Fruit fly (Drosophila melanogaster) whole organism, wandering third instar larva: ENCODE results near the gene ThrRS.
A peak's percentile ranks its signal among the peaks of the same experiment; 100 is the strongest.

Source experiments
- CrebA ChIP-seq: fragments of 200-800 bp; sonication (Bioruptor generic); optimal IDR thresholded peaks from 2 replicates; lab custom pipeline; 2016; ENCODE audit warnings: missing biosample characterization, mild to moderate bottlenecking, missing genetic modification characterization, borderline replicate concordance
- Dfd ChIP-seq: fragments of >200 bp; optimal IDR thresholded peaks from 2 replicates; lab custom pipeline; 2017; ENCODE audit warnings: missing biosample characterization, missing genetic modification characterization
- Dif ChIP-seq: fragments of 200-275, 200-300 bp; sonication (Bioruptor generic); optimal IDR thresholded peaks from 2 replicates; lab custom pipeline; 2018; ENCODE audit warnings: missing biosample characterization, missing genetic modification characterization; ENCODE audit not compliant: partially characterized antibody
- GATAd ChIP-seq: sonication (Bioruptor generic); optimal IDR thresholded peaks from 2 replicates; lab custom pipeline; 2016; ENCODE audit warnings: missing biosample characterization, missing genetic modification characterization
- Hnf4 ChIP-seq: fragments of 200-800 bp; sonication (Bioruptor generic); optimal IDR thresholded peaks from 2 replicates; lab custom pipeline; 2016; ENCODE audit warnings: missing biosample characterization, mild to moderate bottlenecking, missing genetic modification characterization
- Hr78 ChIP-seq: fragments of >200 bp; optimal IDR thresholded peaks from 2 replicates; lab custom pipeline; 2017; ENCODE audit warnings: missing biosample characterization, missing genetic modification characterization
- Hr83 ChIP-seq: fragments of 200-300 bp; sonication (Bioruptor generic); optimal IDR thresholded peaks from 2 replicates; lab custom pipeline; 2016; ENCODE audit warnings: missing biosample characterization, mild to moderate bottlenecking, missing genetic modification characterization, moderate library complexity; ENCODE audit not compliant: poor library complexity, severe bottlenecking
- Jra ChIP-seq: sonication (Bioruptor generic); optimal IDR thresholded peaks from 2 replicates; lab custom pipeline; 2016; ENCODE audit warnings: missing biosample characterization, missing genetic modification characterization
- Myc ChIP-seq: fragments of >200 bp; optimal IDR thresholded peaks from 2 replicates; lab custom pipeline; 2017
- Rel ChIP-seq, 2 experiments: fragments of 200-800 bp; sonication (Bioruptor generic) in 1 of 2; optimal IDR thresholded peaks; 2 replicates in 1 of 2; 3 replicates in 1 of 2; lab custom pipeline; 2016 to 2019; ENCODE audit warnings: mild to moderate bottlenecking in 2 of 2, missing biosample characterization in 2 of 2, missing genetic modification characterization in 2 of 2, moderate library complexity in 1 of 2
- Sp1 ChIP-seq: fragments of 200-800 bp; sonication (Bioruptor generic); optimal IDR thresholded peaks from 3 replicates; lab custom pipeline; 2019; ENCODE audit warnings: missing biosample characterization, mild to moderate bottlenecking, missing genetic modification characterization, moderate library complexity
- Vsx2 ChIP-seq: fragments of 200-300, 225-300 bp; sonication (Bioruptor generic); optimal IDR thresholded peaks from 2 replicates; lab custom pipeline; 2018; ENCODE audit warnings: missing biosample characterization, missing genetic modification characterization; ENCODE audit not compliant: partially characterized antibody
- br ChIP-seq: fragments of 200-800 bp; sonication (Bioruptor generic); optimal IDR thresholded peaks from 2 replicates; lab custom pipeline; 2016; ENCODE audit warnings: missing biosample characterization, missing genetic modification characterization
- brk ChIP-seq: fragments of 200-800 bp; sonication (Bioruptor generic); optimal IDR thresholded peaks from 2 replicates; lab custom pipeline; 2016; ENCODE audit warnings: missing biosample characterization, mild to moderate bottlenecking, missing genetic modification characterization
- dl ChIP-seq, 2 experiments: fragments of 175-275, 200-275 bp in 1 of 2; fragments of 200-275 bp in 1 of 2; sonication (Bioruptor generic); optimal IDR thresholded peaks; lab custom pipeline; 2018; ENCODE audit warnings: mild to moderate bottlenecking in 2 of 2, missing biosample characterization in 2 of 2, missing genetic modification characterization in 2 of 2, moderate library complexity in 2 of 2; ENCODE audit not compliant: partially characterized antibody in 2 of 2, insufficient read depth in 1 of 2
- dmrt93B ChIP-seq: fragments of 200-800 bp; sonication (Bioruptor generic); optimal IDR thresholded peaks from 2 replicates; lab custom pipeline; 2018; ENCODE audit warnings: missing biosample characterization, mild to moderate bottlenecking, missing genetic modification characterization
- dsf ChIP-seq: sonication (Bioruptor generic); optimal IDR thresholded peaks from 2 replicates; lab custom pipeline; 2016; ENCODE audit warnings: missing biosample characterization, missing genetic modification characterization, borderline replicate concordance
- ey ChIP-seq: fragments of 200-800 bp; sonication (Bioruptor generic); optimal IDR thresholded peaks from 2 replicates; lab custom pipeline; 2016; ENCODE audit warnings: missing biosample characterization, missing genetic modification characterization
- foxo ChIP-seq, 2 experiments: fragments of 200-800 bp; sonication (Bioruptor generic); optimal IDR thresholded peaks; 2 replicates in 1 of 2; 3 replicates in 1 of 2; lab custom pipeline; 2016 to 2017; ENCODE audit warnings: missing biosample characterization in 2 of 2, missing genetic modification characterization in 2 of 2
- fru ChIP-seq: fragments of 200-800 bp; sonication (Bioruptor generic); optimal IDR thresholded peaks from 3 replicates; lab custom pipeline; 2016; ENCODE audit warnings: missing biosample characterization, mild to moderate bottlenecking, missing genetic modification characterization
- jim ChIP-seq: fragments of 175-275, 200-325 bp; sonication (Bioruptor generic); optimal IDR thresholded peaks from 2 replicates; lab custom pipeline; 2016; ENCODE audit warnings: missing biosample characterization, mild to moderate bottlenecking, missing genetic modification characterization
- lola ChIP-seq: fragments of >200 bp; optimal IDR thresholded peaks from 2 replicates; lab custom pipeline; 2017; ENCODE audit warnings: missing biosample characterization, missing genetic modification characterization
- pan ChIP-seq: fragments of >200 bp; optimal IDR thresholded peaks from 2 replicates; lab custom pipeline; 2017
- psq ChIP-seq: fragments of 200-800 bp; sonication (Bioruptor generic); optimal IDR thresholded peaks from 3 replicates; lab custom pipeline; 2017; ENCODE audit warnings: missing biosample characterization, mild to moderate bottlenecking, missing genetic modification characterization, moderate library complexity
- sage ChIP-seq: fragments of 200-800 bp; sonication (Bioruptor generic); optimal IDR thresholded peaks from 2 replicates; lab custom pipeline; 2016; ENCODE audit warnings: missing biosample characterization, mild to moderate bottlenecking, missing genetic modification characterization
- sv ChIP-seq: fragments of 200-800 bp; sonication (Bioruptor generic); optimal IDR thresholded peaks from 3 replicates; lab custom pipeline; 2016; ENCODE audit warnings: missing biosample characterization, missing genetic modification characterization
- tai ChIP-seq: sonication (Bioruptor generic); optimal IDR thresholded peaks from 2 replicates; lab custom pipeline; 2016; ENCODE audit warnings: missing biosample characterization, missing genetic modification characterization
- usp ChIP-seq: fragments of >200 bp; optimal IDR thresholded peaks from 2 replicates; lab custom pipeline; 2017; ENCODE audit warnings: missing biosample characterization, missing genetic modification characterization
- woc ChIP-seq: sonication (Bioruptor generic); optimal IDR thresholded peaks from 2 replicates; lab custom pipeline; 2016; ENCODE audit warnings: missing biosample characterization, mild to moderate bottlenecking, missing genetic modification characterization

Gene ThrRS

DNA sequence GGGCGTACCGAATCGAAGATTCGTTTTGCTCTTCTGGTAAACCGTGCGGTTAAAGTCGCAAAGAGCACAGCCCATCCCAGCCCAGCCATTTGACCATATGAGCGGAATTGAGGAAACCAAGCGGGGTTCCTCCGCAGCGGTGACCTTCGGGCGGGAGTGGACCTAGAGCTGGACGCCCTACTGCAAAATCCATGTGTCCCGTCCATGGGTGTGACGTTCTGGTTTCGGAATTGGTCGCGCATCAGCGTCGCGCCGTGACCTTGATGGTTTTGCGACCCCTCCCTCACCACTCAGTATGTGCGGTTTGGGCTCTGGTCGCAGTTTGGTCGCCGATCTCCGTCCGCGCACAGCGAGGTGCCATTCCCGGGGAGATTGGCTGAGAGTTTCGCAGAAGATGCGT is 10.8 kb upstream of the ThrRS start:
- TF ChIP-seq CrebA (GFP tag; lab: Kevin White, UChicago) (no peak), Hr78 (GFP tag; lab: Kevin White, UChicago) (no peak), dsf (GFP tag; lab: Kevin White, UChicago) (no peak), lola (GFP tag; lab: Kevin White, UChicago) (no peak)

DNA sequence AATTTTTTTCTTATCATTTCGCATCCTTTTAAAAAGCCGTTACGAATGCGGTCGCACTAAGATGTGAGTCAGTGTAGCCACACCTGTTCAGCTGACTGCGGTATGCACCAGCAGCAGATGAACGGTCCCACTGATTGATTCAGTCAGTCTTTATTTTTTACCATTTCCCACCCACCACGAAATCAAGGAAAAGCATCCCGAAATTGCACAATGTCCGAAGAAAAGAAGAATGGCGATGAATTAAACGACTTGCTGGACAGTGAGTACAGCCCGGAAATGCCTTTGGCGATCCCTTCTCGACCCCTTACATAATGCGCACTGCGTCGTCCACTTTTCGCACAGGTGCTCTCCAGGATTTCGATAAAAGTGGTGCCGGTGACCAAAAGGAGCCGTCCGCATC is 9.9 kb upstream of the ThrRS start:
- no peak for TF ChIP-seq dmrt93B (GFP tag; lab: Kevin White, UChicago)
- TF ChIP-seq Sp1 (GFP tag; lab: Kevin White, UChicago): no peak
- no peak for TF ChIP-seq sv
- no peak for TF ChIP-seq br (GFP tag; lab: Kevin White, UChicago)
- TF ChIP-seq Dif (GFP tag; lab: Kevin White, UChicago): peak; percentile 25
- peak; percentile 66 for TF ChIP-seq GATAd (GFP tag; lab: Kevin White, UChicago)

DNA sequence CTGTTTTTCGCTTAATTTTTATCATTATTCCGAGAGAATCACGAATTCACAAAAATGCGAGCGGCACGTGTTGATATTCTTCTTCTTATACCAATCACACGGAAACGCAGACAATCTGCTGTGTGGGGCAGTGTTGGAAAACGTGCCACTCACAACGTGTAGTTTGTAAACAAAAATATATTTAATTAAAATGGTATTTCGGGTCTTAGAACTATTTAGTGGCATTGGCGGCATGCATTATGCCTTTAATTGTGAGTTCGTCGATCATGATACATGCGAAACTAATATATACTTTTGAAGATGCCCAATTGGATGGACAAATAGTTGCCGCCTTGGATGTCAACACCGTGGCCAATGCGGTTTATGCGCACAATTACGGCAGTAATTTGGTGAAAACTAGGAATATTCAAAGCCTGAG is 7.1 kb upstream of the ThrRS start, which contains the start of the genes CG6712 and Mt2:
CG6712 (minus strand) TSS at position 116 of the 418 bp plus-strand sequence.
Mt2 (plus strand) TSS at position 130 of the 418 bp plus-strand sequence.
- TF ChIP-seq Myc (lab: Kevin White, UChicago) (peak; percentile 60), Vsx2 (no peak)
- TF ChIP-seq, all 38 proteins: peak for 1

DNA sequence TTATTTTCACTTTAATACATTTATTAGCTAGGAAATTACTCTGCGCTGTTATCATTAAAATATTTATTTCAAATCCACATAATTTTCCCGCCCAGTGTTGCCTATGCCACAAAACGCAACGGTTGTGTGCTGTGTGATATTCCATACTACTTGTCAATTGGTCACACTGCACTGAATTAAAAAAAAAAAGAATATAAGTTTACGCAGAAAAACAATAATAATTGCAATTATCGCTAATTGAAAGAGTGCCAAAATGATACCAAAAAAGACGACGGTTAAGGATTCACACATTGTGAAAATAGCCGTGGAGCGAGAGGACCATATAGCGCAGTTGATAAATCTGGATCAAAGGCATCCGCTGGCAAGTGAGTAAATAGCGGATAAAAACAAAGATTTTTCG is 5.9 kb upstream of the ThrRS start, which contains the start of gene Ced-12:
Ced-12 (plus strand) TSS at position 141 of the 400 bp plus-strand sequence.
- TF ChIP-seq tai (GFP tag; lab: Kevin White, UChicago) (no peak), Hnf4 (GFP tag; lab: Kevin White, UChicago) (no peak), Vsx2 (no peak), Jra (GFP tag; lab: Kevin White, UChicago) (no peak), usp (GFP tag; lab: Kevin White, UChicago) (no peak), dmrt93B (GFP tag; lab: Kevin White, UChicago) (no peak), brk (no peak), Dif (GFP tag; lab: Kevin White, UChicago) (no peak), dl (GFP tag; optimal IDR thresholded peaks at IDR 0.05; lab: Kevin White, UChicago; ENCODE audit: insufficient read depth in 1 of 2, partially characterized antibody in 2 of 2) (no peak), Hr83 (GFP tag; lab: Kevin White, UChicago) (no peak), br (GFP tag; lab: Kevin White, UChicago) (no peak), psq (GFP tag; lab: Kevin White, UChicago) (no peak), woc (no peak), Myc (lab: Kevin White, UChicago) (no peak), pan (lab: Kevin White, UChicago) (no peak), Sp1 (GFP tag; lab: Kevin White, UChicago) (no peak)
- TF ChIP-seq, all 38 proteins: peak for 0

DNA sequence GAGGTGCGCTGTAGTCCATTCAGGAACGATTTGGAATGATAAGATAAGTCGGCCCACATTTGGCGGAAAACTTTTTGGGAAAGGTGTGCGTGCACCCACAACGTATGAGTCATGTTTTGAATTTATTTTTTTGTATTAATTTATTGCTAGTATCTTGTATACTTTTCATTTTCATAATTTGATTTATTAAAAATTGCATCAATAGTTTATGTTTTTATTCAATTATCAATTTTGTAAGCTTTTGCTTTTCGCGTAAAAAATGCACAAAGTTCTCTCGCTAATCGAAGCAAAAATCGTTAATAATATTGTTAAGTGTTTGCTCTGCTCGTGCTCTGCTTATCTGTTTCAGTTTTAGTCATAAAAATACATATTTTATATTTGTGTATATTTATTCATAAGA is 3.5 kb downstream of the ThrRS start:
- TF ChIP-seq Hnf4 (GFP tag; lab: Kevin White, UChicago): no peak
- no peak for TF ChIP-seq brk
- no peak for TF ChIP-seq foxo (GFP tag; optimal IDR thresholded peaks at IDR 0.05; lab: Kevin White, UChicago)
- TF ChIP-seq Sp1 (GFP tag; lab: Kevin White, UChicago): no peak
- TF ChIP-seq ey: no peak
- TF ChIP-seq GATAd (GFP tag; lab: Kevin White, UChicago): no peak
- no peak for TF ChIP-seq jim (GFP tag; lab: Kevin White, UChicago)
- no peak for TF ChIP-seq Dfd (GFP tag; lab: Kevin White, UChicago)
- no peak for TF ChIP-seq woc
- TF ChIP-seq Rel (GFP tag; optimal IDR thresholded peaks at IDR 0.05; lab: Kevin White, UChicago): no peak
- TF ChIP-seq Rel (tag; optimal IDR thresholded peaks at IDR 0.05; lab: Kevin White, UChicago): no peak
- TF ChIP-seq tai (GFP tag; lab: Kevin White, UChicago): no peak
- no peak for TF ChIP-seq fru (GFP tag; lab: Kevin White, UChicago)
- no peak for TF ChIP-seq lola (GFP tag; lab: Kevin White, UChicago)
- no peak for TF ChIP-seq CrebA (GFP tag; lab: Kevin White, UChicago)
- no peak for TF ChIP-seq sage (GFP tag; lab: Kevin White, UChicago)
